Worm (Caenorhabditis elegans): ENCODE results near the gene syx-3.
A peak's percentile ranks its signal among the peaks of the same experiment; 100 is the strongest.

syx-3 gene

DNA sequence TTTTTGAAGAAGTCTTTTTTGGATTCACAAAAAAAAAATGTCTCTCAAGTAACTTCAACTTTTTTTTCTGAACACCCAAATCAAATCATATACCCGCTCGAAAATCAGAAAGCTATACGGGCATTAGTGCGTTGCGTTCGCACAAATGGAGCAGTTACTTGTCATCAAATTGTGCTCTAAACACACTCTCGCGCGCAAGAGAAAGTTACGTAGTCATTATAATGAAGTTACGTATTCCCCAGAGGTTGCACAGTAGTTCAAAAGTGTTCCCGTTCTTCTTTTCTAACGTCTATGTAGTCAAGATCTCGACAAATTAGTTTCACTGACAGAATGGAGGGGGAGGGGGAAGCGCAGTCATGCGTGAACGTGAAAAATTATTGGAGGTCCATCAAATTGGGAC is 27.3 kb upstream of the syx-3 start:
- TF ChIP-seq mab-5 (tag; optimal IDR thresholded peaks at IDR 0.05) = no peak
- peak; percentile 82 for TF ChIP-seq ces-1 (GFP tag; optimal IDR thresholded peaks at IDR 0.05)

DNA sequence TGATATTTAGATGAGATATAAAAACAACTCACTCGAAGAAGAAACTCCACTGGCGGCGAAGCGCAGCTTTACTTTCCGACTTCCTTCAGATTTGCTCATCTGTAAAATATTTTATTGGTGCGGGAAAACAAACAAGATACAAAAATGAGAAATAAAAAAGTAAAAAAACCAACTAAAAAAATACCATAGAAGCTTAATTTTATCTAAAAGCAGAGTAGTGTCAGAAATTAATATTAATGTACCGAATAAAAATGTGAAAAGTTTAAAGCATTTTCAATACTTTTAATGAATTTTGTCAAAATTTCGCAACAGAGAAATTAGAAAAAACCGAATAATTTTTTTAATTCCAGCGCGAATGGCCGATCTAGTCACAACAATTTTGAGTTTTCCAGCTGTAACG is 25.6 kb upstream of the syx-3 start, which contains the start of gene sto-2:
Gene sto-2 (minus strand): TSS at position 101 of the 400 bp plus-strand sequence.
- TF ChIP-seq hlh-1 (tag; optimal IDR thresholded peaks at IDR 0.05) (no peak), mls-2 (tag; optimal IDR thresholded peaks at IDR 0.05) (no peak), unc-120 (tag; optimal IDR thresholded peaks at IDR 0.05; ENCODE audit: poor library complexity, severe bottlenecking) (no peak)

DNA sequence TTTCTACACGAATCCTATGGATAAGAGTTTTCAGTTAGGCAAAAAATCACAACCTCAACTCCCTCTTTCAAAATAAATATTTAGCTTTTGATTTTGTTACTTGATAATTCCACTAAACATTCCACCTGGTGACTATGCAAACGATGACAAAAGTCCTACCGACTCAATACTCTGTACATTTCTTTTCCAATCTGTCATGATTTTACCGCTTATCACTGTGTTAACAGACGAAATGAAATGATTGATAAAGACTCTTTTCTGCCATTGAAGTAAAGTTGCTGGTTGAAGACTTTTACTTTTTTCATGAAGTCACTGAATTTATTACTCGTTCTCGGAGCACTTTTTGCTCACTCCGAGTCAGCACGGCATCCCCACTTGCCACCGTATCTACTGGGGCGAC is 19.7 kb upstream of the syx-3 start, which contains the start of gene C26B9.5:
Gene C26B9.5 (plus strand): TSS at position 244 of the 400 bp plus-strand sequence.
- TF ChIP-seq lsy-2 (tag; optimal IDR thresholded peaks at IDR 0.05) = no peak
- no peak for TF ChIP-seq mab-5 (tag; optimal IDR thresholded peaks at IDR 0.05)
- TF ChIP-seq nhr-76 (tag; optimal IDR thresholded peaks at IDR 0.05) = no peak
- TF ChIP-seq ceh-43 (GFP tag; optimal IDR thresholded peaks at IDR 0.05) = no peak
- no peak for TF ChIP-seq mls-2 (tag; optimal IDR thresholded peaks at IDR 0.05)
- TF ChIP-seq nhr-12 (tag; optimal IDR thresholded peaks at IDR 0.05) = no peak
- no peak for TF ChIP-seq bed-3 (GFP tag; optimal IDR thresholded peaks at IDR 0.05)
- TF ChIP-seq elt-3 (tag; optimal IDR thresholded peaks at IDR 0.05) = no peak
- TF ChIP-seq pha-4 (tag; optimal IDR thresholded peaks at IDR 0.05) = no peak
- no peak for TF ChIP-seq unc-120 (tag; optimal IDR thresholded peaks at IDR 0.05; ENCODE audit: poor library complexity, severe bottlenecking)
- TF ChIP-seq zip-8 (tag; optimal IDR thresholded peaks at IDR 0.05) = no peak
- TF ChIP-seq M03D4.4 (tag; optimal IDR thresholded peaks at IDR 0.05) = no peak
- no peak for TF ChIP-seq unc-62 (GFP tag; optimal IDR thresholded peaks at IDR 0.05)
- no peak for TF ChIP-seq lin-32 (GFP tag; optimal IDR thresholded peaks at IDR 0.05)

DNA sequence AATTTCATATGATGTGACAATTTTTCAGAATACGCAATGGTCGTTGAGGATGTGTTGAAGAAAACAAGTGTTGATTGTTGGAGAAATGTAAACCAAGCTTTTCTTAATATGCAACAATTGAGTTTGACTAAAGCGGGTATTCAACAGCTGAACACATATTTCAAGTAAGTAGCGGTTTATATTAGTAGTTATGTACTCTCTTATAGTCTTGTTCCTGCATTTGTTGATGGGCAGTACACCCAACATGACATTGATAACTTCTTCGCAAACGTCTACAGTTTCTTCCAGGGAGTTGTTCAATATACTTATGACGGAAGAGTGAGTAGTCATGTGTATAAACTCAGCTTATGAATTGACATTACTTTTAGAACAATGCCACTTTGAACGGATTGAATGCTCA is 18.1 kb upstream of the syx-3 start:
- TF ChIP-seq unc-62 (GFP tag; optimal IDR thresholded peaks at IDR 0.05) (no peak), mep-1 (tag; optimal IDR thresholded peaks at IDR 0.05) (no peak), sptf-1 (tag; optimal IDR thresholded peaks at IDR 0.05) (no peak), nhr-28 (tag; optimal IDR thresholded peaks at IDR 0.05) (no peak), lsy-2 (tag; optimal IDR thresholded peaks at IDR 0.05) (no peak), nhr-12 (tag; optimal IDR thresholded peaks at IDR 0.05) (no peak), elt-1 (tag; optimal IDR thresholded peaks at IDR 0.05; ENCODE audit: borderline replicate concordance, insufficient read depth) (no peak), flh-1 (GFP tag; optimal IDR thresholded peaks at IDR 0.05) (no peak), unc-120 (tag; optimal IDR thresholded peaks at IDR 0.05; ENCODE audit: poor library complexity, severe bottlenecking) (no peak), ham-2 (GFP tag; optimal IDR thresholded peaks at IDR 0.05) (no peak)

DNA sequence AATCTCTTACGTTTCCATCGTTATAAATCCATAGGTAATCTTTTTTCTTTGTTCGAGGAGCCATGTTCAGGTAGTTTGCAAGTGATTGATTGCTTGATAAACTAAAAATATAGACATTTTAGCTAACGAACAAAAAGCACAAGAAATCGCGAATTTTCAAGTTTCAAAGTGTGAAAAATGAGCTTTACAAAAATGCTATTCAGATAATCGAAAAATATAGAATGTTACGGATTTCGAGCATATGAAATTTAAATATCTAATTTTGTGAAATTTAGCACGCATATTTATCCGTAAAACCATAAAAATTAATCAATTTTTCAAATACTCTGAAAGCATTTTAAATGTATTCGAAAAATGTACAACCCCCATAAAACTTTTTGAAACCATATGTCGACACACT is 13.5 kb upstream of the syx-3 start, which contains the start of gene C26B9.6:
Gene C26B9.6 (minus strand): TSS at position 101 of the 400 bp plus-strand sequence.
- no peak for TF ChIP-seq snpc-4 (tag; optimal IDR thresholded peaks at IDR 0.05)
- TF ChIP-seq sptf-1 (tag; optimal IDR thresholded peaks at IDR 0.05) = no peak
- TF ChIP-seq ztf-11 (tag; optimal IDR thresholded peaks at IDR 0.05) = no peak
- TF ChIP-seq nhr-2 (tag; optimal IDR thresholded peaks at IDR 0.05) = no peak
- TF ChIP-seq cnd-1 (tag; optimal IDR thresholded peaks at IDR 0.05) = no peak
- TF ChIP-seq mep-1 (tag; optimal IDR thresholded peaks at IDR 0.05) = no peak
- no peak for TF ChIP-seq nhr-28 (tag; optimal IDR thresholded peaks at IDR 0.05)
- TF ChIP-seq zip-8 (tag; optimal IDR thresholded peaks at IDR 0.05) = no peak
- TF ChIP-seq ces-1 (GFP tag; optimal IDR thresholded peaks at IDR 0.05) = no peak
- TF ChIP-seq bed-3 (GFP tag; optimal IDR thresholded peaks at IDR 0.05) = no peak
- no peak for TF ChIP-seq elt-3 (tag; optimal IDR thresholded peaks at IDR 0.05)
- no peak for TF ChIP-seq elt-1 (tag; optimal IDR thresholded peaks at IDR 0.05; ENCODE audit: borderline replicate concordance, insufficient read depth)
- no peak for TF ChIP-seq mab-5 (tag; optimal IDR thresholded peaks at IDR 0.05)
- no peak for TF ChIP-seq nhr-12 (tag; optimal IDR thresholded peaks at IDR 0.05)
- TF ChIP-seq mls-2 (tag; optimal IDR thresholded peaks at IDR 0.05) = no peak
- TF ChIP-seq lsy-2 (tag; optimal IDR thresholded peaks at IDR 0.05) = no peak
- no peak for TF ChIP-seq M03D4.4 (tag; optimal IDR thresholded peaks at IDR 0.05)
- no peak for TF ChIP-seq lin-13 (tag; optimal IDR thresholded peaks at IDR 0.05)
- TF ChIP-seq flh-1 (GFP tag; optimal IDR thresholded peaks at IDR 0.05) = no peak
- TF ChIP-seq unc-120 (tag; optimal IDR thresholded peaks at IDR 0.05; ENCODE audit: poor library complexity, severe bottlenecking) = no peak

DNA sequence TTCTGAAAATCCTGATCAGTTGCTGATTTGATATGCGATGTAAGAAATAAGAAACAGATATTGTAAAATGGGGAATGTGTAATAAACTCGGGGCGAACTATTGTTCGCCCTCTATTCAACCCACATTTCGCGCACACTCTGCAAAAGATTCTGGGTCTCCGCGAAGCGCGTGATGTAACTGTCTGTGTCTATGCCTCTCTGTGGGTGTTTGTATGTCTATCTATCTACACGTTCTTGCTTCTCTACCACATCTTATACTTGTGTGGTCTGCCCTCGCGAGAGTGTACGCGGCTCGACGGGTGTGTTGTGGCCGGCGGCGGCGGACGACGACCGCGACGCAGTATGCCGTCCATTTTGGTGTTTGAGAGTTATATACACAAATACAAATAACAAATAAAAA is 12.4 kb upstream of the syx-3 start:
- peak; percentile 52 for TF ChIP-seq mls-2 (tag; optimal IDR thresholded peaks at IDR 0.05)
- TF ChIP-seq ham-2 (GFP tag; optimal IDR thresholded peaks at IDR 0.05) = peak; percentile 75
- TF ChIP-seq M03D4.4 (tag; optimal IDR thresholded peaks at IDR 0.05) = peak; percentile 47
- TF ChIP-seq nhr-12 (tag; optimal IDR thresholded peaks at IDR 0.05) = no peak
- peak; percentile 5 for TF ChIP-seq lsy-2 (tag; optimal IDR thresholded peaks at IDR 0.05)
- TF ChIP-seq sem-2 (GFP tag; optimal IDR thresholded peaks at IDR 0.05) = no peak
- no peak for TF ChIP-seq nhr-28 (tag; optimal IDR thresholded peaks at IDR 0.05)
- TF ChIP-seq hlh-1 (tag; optimal IDR thresholded peaks at IDR 0.05) = peak; percentile 72
- no peak for TF ChIP-seq cnd-1 (tag; optimal IDR thresholded peaks at IDR 0.05)
- no peak for TF ChIP-seq lin-32 (GFP tag; optimal IDR thresholded peaks at IDR 0.05)
- TF ChIP-seq ceh-43 (GFP tag; optimal IDR thresholded peaks at IDR 0.05) = no peak
- TF ChIP-seq unc-120 (tag; optimal IDR thresholded peaks at IDR 0.05; ENCODE audit: poor library complexity, severe bottlenecking) = peak; percentile 60
- TF ChIP-seq ceh-83 (GFP tag; optimal IDR thresholded peaks at IDR 0.05) = no peak
- TF ChIP-seq zip-8 (tag; optimal IDR thresholded peaks at IDR 0.05) = no peak
- TF ChIP-seq mab-5 (tag; optimal IDR thresholded peaks at IDR 0.05) = no peak
- TF ChIP-seq snpc-4 (tag; optimal IDR thresholded peaks at IDR 0.05) = no peak
- no peak for TF ChIP-seq ztf-11 (tag; optimal IDR thresholded peaks at IDR 0.05)
- TF ChIP-seq unc-62 (GFP tag; optimal IDR thresholded peaks at IDR 0.05) = peak; percentile 8
- peak; percentile 15 for TF ChIP-seq ces-1 (GFP tag; optimal IDR thresholded peaks at IDR 0.05)
- no peak for TF ChIP-seq lin-13 (tag; optimal IDR thresholded peaks at IDR 0.05)
- TF ChIP-seq elt-3 (tag; optimal IDR thresholded peaks at IDR 0.05) = no peak
- peak; percentile 90 for TF ChIP-seq pha-4 (tag; optimal IDR thresholded peaks at IDR 0.05)
- peak; percentile 57 for TF ChIP-seq sptf-1 (tag; optimal IDR thresholded peaks at IDR 0.05)
- TF ChIP-seq elt-1 (tag; optimal IDR thresholded peaks at IDR 0.05; ENCODE audit: borderline replicate concordance, insufficient read depth) = no peak
- no peak for TF ChIP-seq nhr-2 (tag; optimal IDR thresholded peaks at IDR 0.05)
- TF ChIP-seq flh-1 (GFP tag; optimal IDR thresholded peaks at IDR 0.05) = no peak
- no peak for TF ChIP-seq nhr-76 (tag; optimal IDR thresholded peaks at IDR 0.05)
- peak; percentile 57 for TF ChIP-seq mep-1 (tag; optimal IDR thresholded peaks at IDR 0.05)
- peak; percentile 36 for TF ChIP-seq nhr-237 (tag; optimal IDR thresholded peaks at IDR 0.05)
- TF ChIP-seq unc-39 (tag; optimal IDR thresholded peaks at IDR 0.05) = no peak
- TF ChIP-seq tbx-8 (GFP tag; optimal IDR thresholded peaks at IDR 0.05) = no peak
